Worm (Caenorhabditis elegans): Measurements from ENCODE around the gene Y113G7B.28.

ce11 chrV:20206086-20206485, 10.3 kb downstream of the Y113G7B.28 start, which contains the start of the genes fbxb-59 and srbc-34:
- TF ChIP-seq sdz-38 (tag; optimal IDR thresholded peaks at IDR 0.05) (no peak), lsl-1 (GFP tag; optimal IDR thresholded peaks at IDR 0.05) (no peak), T26A5.8 (tag; optimal IDR thresholded peaks at IDR 0.05) (no peak), ama-1 (optimal IDR thresholded peaks at IDR 0.05) (no peak), ama-1 (GFP tag; optimal IDR thresholded peaks at IDR 0.05) (no peak)
